Worm (Caenorhabditis elegans) whole organism, L2 larva: ENCODE measurements around the gene aakg-1.
A peak's percentile ranks its signal among the peaks of the same experiment; 100 is the strongest.

Source experiments
- ZK546.5 ChIP-seq: sonication (generic microtip); optimal IDR thresholded peaks from 2 replicates; lab custom pipeline; 2017; ENCODE audit warnings: missing biosample characterization, missing genetic modification characterization
- ama-1 ChIP-seq: fragments of 150-350 bp; optimal IDR thresholded peaks from 2 replicates; lab custom pipeline; 2018; ENCODE audit warnings: inconsistent platforms
- ceh-82 ChIP-seq: fragments of 150-350 bp; optimal IDR thresholded peaks from 2 replicates; lab custom pipeline; 2014; ENCODE audit warnings: missing biosample characterization, missing genetic modification characterization
- fos-1 ChIP-seq: fragments of 150-350 bp; optimal IDR thresholded peaks from 2 replicates; lab custom pipeline; 2014; ENCODE audit warnings: missing biosample characterization, missing genetic modification characterization
- lin-13 ChIP-seq: fragments of 150-350 bp; optimal IDR thresholded peaks from 2 replicates; lab custom pipeline; 2014; ENCODE audit warnings: missing biosample characterization, missing genetic modification reagents, missing genetic modification characterization
- mab-5 ChIP-seq: fragments of 150-350 bp; optimal IDR thresholded peaks from 2 replicates; lab custom pipeline; 2014; ENCODE audit warnings: missing biosample characterization, missing genetic modification characterization
- nhr-10 ChIP-seq: sonication (generic microtip); optimal IDR thresholded peaks from 2 replicates; lab custom pipeline; 2017; ENCODE audit warnings: missing biosample characterization, missing genetic modification characterization
- nhr-11 ChIP-seq: fragments of 150-350 bp; optimal IDR thresholded peaks from 2 replicates; lab custom pipeline; 2014; ENCODE audit warnings: missing biosample characterization, missing genetic modification characterization
- nhr-12 ChIP-seq: fragments of 150-350 bp; optimal IDR thresholded peaks from 2 replicates; lab custom pipeline; 2014; ENCODE audit warnings: missing biosample characterization, missing genetic modification characterization
- peb-1 ChIP-seq: fragments of 150-350 bp; optimal IDR thresholded peaks from 2 replicates; lab custom pipeline; 2014; ENCODE audit warnings: missing biosample characterization, missing genetic modification characterization
- snpc-4 ChIP-seq: fragments of 150-350 bp; optimal IDR thresholded peaks from 2 replicates; lab custom pipeline; 2014; ENCODE audit warnings: missing biosample characterization, missing genetic modification characterization
- unc-55 ChIP-seq: fragments of 150-350 bp; sonication (generic microtip); optimal IDR thresholded peaks from 3 replicates; lab custom pipeline; 2014; ENCODE audit warnings: missing biosample characterization, missing genetic modification reagents, missing genetic modification characterization
- zag-1 ChIP-seq: fragments of 150-350 bp; optimal IDR thresholded peaks from 2 replicates; lab custom pipeline; 2014; ENCODE audit warnings: missing biosample characterization, missing genetic modification characterization

ce11 chrIII:12556104-12556503 lies 19.1 kb downstream of the aakg-1 start:
- TF ChIP-seq ceh-82 (tag; lab: Kevin White, UChicago): no peak
- no peak for TF ChIP-seq nhr-11 (tag; lab: Kevin White, UChicago)
- TF ChIP-seq peb-1: no peak
- TF ChIP-seq mab-5: no peak
- no peak for TF ChIP-seq nhr-10 (tag; lab: Kevin White, UChicago)
- TF ChIP-seq lin-13 (GFP tag; lab: Kevin White, UChicago): peak; percentile 29
- no peak for TF ChIP-seq nhr-12
- TF ChIP-seq snpc-4 (tag; lab: Kevin White, UChicago): no peak
- TF ChIP-seq zag-1 (tag; lab: Kevin White, UChicago): peak; percentile 68
- no peak for TF ChIP-seq fos-1 (tag; lab: Kevin White, UChicago)
- no peak for TF ChIP-seq ama-1 (lab: Kevin White, UChicago)
- no peak for TF ChIP-seq ZK546.5 (tag; lab: Kevin White, UChicago)
- TF ChIP-seq unc-55: peak; percentile 58
